Fruit fly (Drosophila melanogaster) whole organism, prepupa: ENCODE measurements around the gene NetB.

ENCODE experiments used
- Blimp-1 ChIP-seq: fragments of 200-800 bp; sonication (Bioruptor generic); optimal IDR thresholded peaks from 3 replicates; lab custom pipeline; 2017; ENCODE audit warnings: missing biosample characterization, missing genetic modification characterization, mild to moderate bottlenecking, moderate library complexity, missing genetic modification reagents
- CG15336 ChIP-seq: fragments of 200-800 bp; sonication (Bioruptor generic); IDR thresholded peaks from 2 replicates; pipeline ENCODE4 v1.3.6; 2022; ENCODE audit warnings: missing biosample characterization, missing genetic modification characterization
- CG6808 ChIP-seq: fragments of 200-800 bp; sonication (Bioruptor generic); optimal IDR thresholded peaks from 3 replicates; lab custom pipeline; 2017; ENCODE audit warnings: missing biosample characterization, missing genetic modification characterization, mild to moderate bottlenecking, moderate library complexity, missing genetic modification reagents
- Eip78C ChIP-seq: fragments of 200-800 bp; sonication (Bioruptor generic); peaks from one replicate; lab custom pipeline; 2016; ENCODE audit warnings: missing biosample characterization, missing genetic modification characterization
- Ets96B ChIP-seq: fragments of 200-800 bp; optimal IDR thresholded peaks from 2 replicates; lab custom pipeline; 2019; ENCODE audit warnings: missing biosample characterization, mild to moderate bottlenecking, missing genetic modification characterization, moderate library complexity
- achi ChIP-seq: fragments of 200-800 bp; sonication (Bioruptor generic); optimal IDR thresholded peaks from 3 replicates; lab custom pipeline; 2016; ENCODE audit warnings: missing biosample characterization, missing genetic modification characterization
- fd85E ChIP-seq: fragments of 200-800 bp; sonication (Bioruptor generic); optimal IDR thresholded peaks from 3 replicates; lab custom pipeline; 2016; ENCODE audit warnings: missing biosample characterization, missing genetic modification characterization
- lz ChIP-seq: fragments of 200-800 bp; sonication (Bioruptor generic); optimal IDR thresholded peaks from 3 replicates; lab custom pipeline; 2016; ENCODE audit warnings: missing biosample characterization, missing genetic modification characterization
- topi ChIP-seq: fragments of 200-800 bp; sonication (Bioruptor generic); optimal IDR thresholded peaks from 3 replicates; lab custom pipeline; 2016; ENCODE audit warnings: missing biosample characterization, missing genetic modification characterization

- peak; percentile 85 for TF ChIP-seq Eip78C (GFP tag; lab: Kevin White, UChicago)
- peak; percentile 47 for TF ChIP-seq Ets96B
- peak; percentile 54 for TF ChIP-seq topi (GFP tag; lab: Kevin White, UChicago)
- TF ChIP-seq achi = peak; percentile 77
- peak; percentile 45 for TF ChIP-seq lz (GFP tag; lab: Kevin White, UChicago)
- TF ChIP-seq Blimp-1 = peak; percentile 40
- peak; percentile 48 for TF ChIP-seq fd85E (GFP tag; lab: Kevin White, UChicago)
- 0 out of 2 replicates have a peak, but pooled peaks have one; percentile 26 for TF ChIP-seq CG15336 (GFP tag; lab: Robert Waterston, UW)
- TF ChIP-seq CG6808 (GFP tag; lab: Kevin White, UChicago) = peak; percentile 68
These were observed 31.9 kb downstream of the NetB start for dm6 chrX:14717245-14717644.
